Worm (Caenorhabditis elegans): Measurements from ENCODE around the gene inx-6.

The inx-6 gene

ce11 chrIV:12715947-12716382 lies 30.4 kb upstream of the inx-6 start (continued):
- TF ChIP-seq dpl-1 (GFP tag; optimal IDR thresholded peaks at IDR 0.05) = peak in 1 of 3 experiments; percentile 41
- no peak for TF ChIP-seq unc-86 (tag; optimal IDR thresholded peaks at IDR 0.05)
- TF ChIP-seq nhr-19 (GFP tag; conservative IDR thresholded peaks at IDR 0.05) = peak; percentile 63
- no peak for TF ChIP-seq fkh-8 (tag; optimal IDR thresholded peaks at IDR 0.05)
- TF ChIP-seq skn-1 (tag; optimal IDR thresholded peaks at IDR 0.05) = no peak
- no peak for TF ChIP-seq efl-3 (GFP tag; optimal IDR thresholded peaks at IDR 0.05)
- TF ChIP-seq mef-2 (tag; optimal IDR thresholded peaks at IDR 0.05) = no peak

ce11 chrIV:12717531-12717930 lies 28.9 kb upstream of the inx-6 start, which contains the start of gene C27D8.1:
Gene C27D8.1 (plus strand): TSS chrIV:12717831.
- TF ChIP-seq pag-3 (tag; optimal IDR thresholded peaks at IDR 0.05; ENCODE audit: borderline replicate concordance, insufficient read depth) = no peak
- no peak for TF ChIP-seq unc-86 (tag; optimal IDR thresholded peaks at IDR 0.05)
- no peak for TF ChIP-seq sup-37 (GFP tag; optimal IDR thresholded peaks at IDR 0.05)

- no peak for TF ChIP-seq ets-5 (GFP tag; IDR thresholded peaks at IDR 0.05)
- TF ChIP-seq nhr-85 (tag) = peak; percentile 41
- no peak for TF ChIP-seq efl-1 (optimal IDR thresholded peaks at IDR 0.05)
- peak in 1 of 2 experiments; percentile 7 for TF ChIP-seq efl-1 (GFP tag; optimal IDR thresholded peaks at IDR 0.05 in 1 of 2)
These were observed 26.7 kb upstream of the inx-6 start, which contains the start of gene idpp-7 for ce11 chrIV:12719664-12720063. Gene idpp-7 (plus strand): TSS chrIV:12719964.

ce11 chrIV:12721106-12721505 lies 25.3 kb upstream of the inx-6 start, which contains the start of gene T23F6.2:
Gene T23F6.2 (plus strand): TSS chrIV:12721356.
- TF ChIP-seq blmp-1 (tag; optimal IDR thresholded peaks at IDR 0.05) (peak; percentile 68), dsc-1 (tag; optimal IDR thresholded peaks at IDR 0.05) (peak; percentile 15), skn-1 (tag; optimal IDR thresholded peaks at IDR 0.05) (no peak)

- TF ChIP-seq mep-1 (tag; optimal IDR thresholded peaks at IDR 0.05) = peak; percentile 81
- peak; percentile 88 for TF ChIP-seq lir-3 (tag; optimal IDR thresholded peaks at IDR 0.05; ENCODE audit: poor library complexity)
- TF ChIP-seq blmp-1 (tag; optimal IDR thresholded peaks at IDR 0.05) = peak; percentile 86
- peak; percentile 75 for TF ChIP-seq ztf-4 (tag; optimal IDR thresholded peaks at IDR 0.05)
- peak; percentile 89 for TF ChIP-seq xbp-1 (tag; optimal IDR thresholded peaks at IDR 0.05)
- peak; percentile 87 for TF ChIP-seq nhr-237 (tag; optimal IDR thresholded peaks at IDR 0.05)
- TF ChIP-seq mdl-1 (tag; optimal IDR thresholded peaks at IDR 0.05) = peak in 1 of 2 experiments; percentile 79
- peak; percentile 13 for TF ChIP-seq sup-37 (GFP tag; optimal IDR thresholded peaks at IDR 0.05)
- peak; percentile 100 for TF ChIP-seq efl-1 (optimal IDR thresholded peaks at IDR 0.05)
- TF ChIP-seq efl-1 (GFP tag; optimal IDR thresholded peaks at IDR 0.05 in 1 of 2) = peak; percentile 100
- no peak for TF ChIP-seq Y116A8C.19 (tag; optimal IDR thresholded peaks at IDR 0.05; ENCODE audit: borderline replicate concordance)
- no peak for TF ChIP-seq ets-5 (GFP tag; IDR thresholded peaks at IDR 0.05)
- peak; percentile 78 for TF ChIP-seq fkh-8 (tag; optimal IDR thresholded peaks at IDR 0.05)
- TF ChIP-seq tbx-2 (tag; optimal IDR thresholded peaks at IDR 0.05) = peak; percentile 95
- peak; percentile 15 for TF ChIP-seq aha-1 (tag; optimal IDR thresholded peaks at IDR 0.05)
- peak; percentile 43; the same call in 1 of the 2 replicates for TF ChIP-seq unc-98 (GFP tag; IDR thresholded peaks at IDR 0.05)
- peak; percentile 86 for TF ChIP-seq pax-3 (tag; optimal IDR thresholded peaks at IDR 0.05)
- TF ChIP-seq snpc-4 (tag; optimal IDR thresholded peaks at IDR 0.05) = peak; percentile 68
- TF ChIP-seq lin-13 (GFP tag; optimal IDR thresholded peaks at IDR 0.05) = peak; percentile 82
- peak; percentile 79 for TF ChIP-seq lin-39 (tag; optimal IDR thresholded peaks at IDR 0.05)
- TF ChIP-seq rnt-1 (tag; optimal IDR thresholded peaks at IDR 0.05) = peak; percentile 98
- TF ChIP-seq unc-86 (tag; optimal IDR thresholded peaks at IDR 0.05) = peak; percentile 89
- peak; percentile 86 for TF ChIP-seq lin-14 (GFP tag; optimal IDR thresholded peaks at IDR 0.05)
- peak; percentile 82 for TF ChIP-seq nhr-11 (tag; optimal IDR thresholded peaks at IDR 0.05)
- TF ChIP-seq ama-1 (optimal IDR thresholded peaks at IDR 0.05) = no peak
- peak; percentile 52 for TF ChIP-seq fkh-10 (GFP tag; optimal IDR thresholded peaks at IDR 0.05)
- peak; percentile 76 for TF ChIP-seq sox-4 (tag; optimal IDR thresholded peaks at IDR 0.05)
- TF ChIP-seq lin-15B (tag; optimal IDR thresholded peaks at IDR 0.05) = peak; percentile 79
- peak; percentile 76 for TF ChIP-seq grh-1 (GFP tag; IDR thresholded peaks at IDR 0.05)
- peak; percentile 66 for TF ChIP-seq vab-15 (tag; optimal IDR thresholded peaks at IDR 0.05)
- peak; percentile 96 for TF ChIP-seq nhr-90 (tag; optimal IDR thresholded peaks at IDR 0.05; ENCODE audit: poor library complexity)
- no peak for TF ChIP-seq pqm-1 (tag; optimal IDR thresholded peaks at IDR 0.05)
- TF ChIP-seq skn-1 (tag; optimal IDR thresholded peaks at IDR 0.05) = peak; percentile 69
- peak; percentile 65 for TF ChIP-seq ceh-90 (tag; optimal IDR thresholded peaks at IDR 0.05)
- TF ChIP-seq nhr-84 (tag; optimal IDR thresholded peaks at IDR 0.05) = no peak
- TF ChIP-seq zag-1 (tag; optimal IDR thresholded peaks at IDR 0.05) = peak; percentile 50
- TF ChIP-seq irx-1 (tag; optimal IDR thresholded peaks at IDR 0.05) = peak; percentile 84
These were observed 21.7 kb upstream of the inx-6 start, which contains the start of the genes T23F6.3 and rbd-1 for ce11 chrIV:12724641-12725040. Gene T23F6.3 (minus strand): TSS chrIV:12724760. Gene rbd-1 (plus strand): TSS chrIV:12724986.

Measured in whole organism, L1 larva.